Fruit fly (Drosophila melanogaster) whole organism, pupa: Measurements from ENCODE around the gene Socs36E.

Source experiments
- CG10348 ChIP-seq: fragments of 200-800 bp; sonication (Bioruptor generic); IDR thresholded peaks from 2 replicates; pipeline ENCODE4 v1.3.6; 2022; ENCODE audit warnings: missing biosample characterization, missing genetic modification characterization
- CG12605 ChIP-seq: fragments of 200-800 bp; sonication (Bioruptor generic); IDR thresholded peaks from 2 replicates; pipeline ENCODE4 v1.3.6; 2022; ENCODE audit warnings: missing biosample characterization, missing genetic modification characterization
- CG13204 ChIP-seq: fragments of 200-800 bp; sonication (Bioruptor generic); optimal IDR thresholded peaks from 2 replicates; lab custom pipeline; 2018; ENCODE audit warnings: missing biosample characterization, mild to moderate bottlenecking, missing genetic modification characterization, moderate library complexity
- CG14655 ChIP-seq: fragments of 200-800 bp; sonication (Bioruptor generic); optimal IDR thresholded peaks from 3 replicates; lab custom pipeline; 2017; ENCODE audit warnings: mild to moderate bottlenecking, missing biosample characterization, missing genetic modification reagents, missing genetic modification characterization
- CG15710 ChIP-seq: fragments of 200-800 bp; sonication (Bioruptor generic); optimal IDR thresholded peaks from 2 replicates; lab custom pipeline; 2018; ENCODE audit warnings: missing biosample characterization, mild to moderate bottlenecking, missing genetic modification characterization, moderate library complexity
- CG17806 ChIP-seq: fragments of 200-800 bp; sonication (Bioruptor generic); optimal IDR thresholded peaks from 2 replicates; lab custom pipeline; 2018; ENCODE audit warnings: missing biosample characterization, mild to moderate bottlenecking, missing genetic modification characterization, moderate library complexity
- CG32121 ChIP-seq: fragments of 200-800 bp; sonication (Bioruptor generic); IDR thresholded peaks from 2 replicates; pipeline ENCODE4 v1.3.6; 2022; ENCODE audit warnings: missing biosample characterization, missing genetic modification characterization
- CG34367 ChIP-seq: fragments of 200-800 bp; sonication (Bioruptor generic); optimal IDR thresholded peaks from 2 replicates; lab custom pipeline; 2018; ENCODE audit warnings: missing biosample characterization, mild to moderate bottlenecking, missing genetic modification characterization
- CG4496 ChIP-seq: fragments of 200-800 bp; sonication (Bioruptor generic); IDR thresholded peaks from 3 replicates; pipeline ENCODE4 v1.3.6; 2022; ENCODE audit warnings: missing biosample characterization, missing genetic modification characterization
- CG8159 ChIP-seq: fragments of 200-800 bp; sonication (Bioruptor generic); optimal IDR thresholded peaks from 3 replicates; lab custom pipeline; 2018; ENCODE audit warnings: missing biosample characterization, mild to moderate bottlenecking, missing genetic modification characterization, moderate library complexity
- CG8301 ChIP-seq: fragments of 200-800 bp; sonication (Bioruptor generic); optimal IDR thresholded peaks from 2 replicates; lab custom pipeline; 2018; ENCODE audit warnings: missing biosample characterization, mild to moderate bottlenecking, missing genetic modification characterization
- CG9948 ChIP-seq: fragments of 200-800 bp; sonication (Bioruptor generic); optimal IDR thresholded peaks from 2 replicates; lab custom pipeline; 2018; ENCODE audit warnings: missing biosample characterization, mild to moderate bottlenecking, missing genetic modification characterization, moderate library complexity
- D1 ChIP-seq: fragments of 200-800 bp; sonication (Bioruptor generic); optimal IDR thresholded peaks from 2 replicates; lab custom pipeline; 2018; ENCODE audit warnings: missing biosample characterization, mild to moderate bottlenecking, missing genetic modification characterization, moderate library complexity
- EcR ChIP-seq: fragments of 200-800 bp; sonication (Bioruptor generic); optimal IDR thresholded peaks from 3 replicates; lab custom pipeline; 2019; ENCODE audit warnings: missing biosample characterization, missing genetic modification characterization, mild to moderate bottlenecking, moderate library complexity, missing genetic modification reagents
- Ets98B ChIP-seq: fragments of 200-800 bp; sonication (Bioruptor generic); IDR thresholded peaks from 2 replicates; pipeline ENCODE4 v1.3.6; 2022; ENCODE audit warnings: missing biosample characterization, missing genetic modification characterization
- Pif1A ChIP-seq: fragments of 200-800 bp; sonication (Bioruptor generic); optimal IDR thresholded peaks from 3 replicates; lab custom pipeline; 2016; ENCODE audit warnings: missing biosample characterization, missing genetic modification characterization
- Pif1B ChIP-seq: fragments of 200-800 bp; sonication (Bioruptor generic); optimal IDR thresholded peaks from 3 replicates; lab custom pipeline; 2016; ENCODE audit warnings: missing biosample characterization, missing genetic modification characterization
- Snoo ChIP-seq: fragments of 200-800 bp; sonication (Bioruptor generic); optimal IDR thresholded peaks from 3 replicates; lab custom pipeline; 2017; ENCODE audit warnings: missing biosample characterization, mild to moderate bottlenecking, missing genetic modification characterization, inconsistent platforms
- fd96Ca ChIP-seq: fragments of 200-800 bp; sonication (Bioruptor generic); IDR thresholded peaks from 3 replicates; pipeline ENCODE4 v1.3.6; 2022; ENCODE audit warnings: missing biosample characterization, missing genetic modification characterization
- gl ChIP-seq: fragments of 200-800 bp; sonication (Bioruptor generic); optimal IDR thresholded peaks from 2 replicates; lab custom pipeline; 2018; ENCODE audit warnings: missing biosample characterization, mild to moderate bottlenecking, missing genetic modification characterization
- rn ChIP-seq: fragments of 200-800 bp; sonication (Bioruptor generic); IDR thresholded peaks from 2 replicates; pipeline ENCODE4 v1.3.6; 2022; ENCODE audit warnings: missing biosample characterization, missing genetic modification characterization

The Socs36E gene

DNA sequence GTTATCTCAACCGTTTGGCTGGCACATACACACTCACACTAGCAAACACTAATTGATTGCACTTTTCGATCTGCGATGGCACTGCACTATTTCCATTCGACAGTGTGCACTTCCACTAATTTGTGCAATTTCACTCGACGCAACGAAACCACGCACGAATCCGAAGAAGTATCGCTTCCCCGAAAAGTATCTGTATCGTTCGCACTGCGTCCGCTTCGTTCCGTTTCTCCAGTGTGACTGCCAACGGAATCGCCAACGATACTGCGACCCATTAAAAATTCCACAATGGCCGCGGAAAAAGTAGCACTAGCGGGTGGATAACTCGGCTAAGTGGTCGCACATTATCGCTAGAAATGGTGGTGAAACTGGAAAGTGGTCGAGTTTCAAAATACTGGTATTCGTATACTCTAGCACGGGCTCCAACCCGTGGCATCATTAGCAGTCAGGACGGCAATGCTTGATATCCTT, at the start of gene Socs36E:
Gene Socs36E, minus strand, starts transcription at position 246 of the 468 bp plus-strand sequence.
- TF ChIP-seq CG15710 (tag; lab: Kevin White, UChicago) (peak; percentile 1), CG8159 (tag; lab: Kevin White, UChicago) (no peak), CG32121 (peak; percentile 30; the same call in 1 of the 2 replicates), Pif1B (GFP tag; lab: Kevin White, UChicago) (no peak), Ets98B (GFP tag; lab: Robert Waterston, UW) (peak; percentile 44), rn (no peak), CG4496 (GFP tag; lab: Robert Waterston, UW) (0 out of 3 replicates have a peak, but pooled peaks have one; percentile 20), CG12605 (GFP tag; lab: Robert Waterston, UW) (peak; percentile 36; the same call in 1 of the 2 replicates)
- TF ChIP-seq, all 21 proteins: peak for 5

DNA sequence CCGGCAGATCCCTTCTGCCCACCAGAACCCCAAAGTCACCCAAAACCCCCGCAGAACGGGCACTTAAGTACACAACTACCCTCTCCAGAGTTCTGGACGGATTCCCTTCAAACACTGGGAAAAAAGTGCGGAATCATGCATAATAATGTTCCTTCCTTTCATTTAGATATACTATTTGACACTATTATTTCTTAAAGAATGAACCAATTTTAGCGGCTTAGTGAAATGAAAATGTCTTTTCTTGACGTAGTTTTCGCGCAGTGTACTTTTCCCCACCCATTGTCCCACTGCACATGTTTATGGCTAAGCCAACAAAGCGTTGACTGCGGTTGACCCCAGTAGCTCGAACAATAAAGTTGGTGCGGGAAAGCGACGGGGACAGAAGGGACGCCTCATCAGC, 34.5 kb upstream of the Socs36E start:
- TF ChIP-seq CG15710 (tag; lab: Kevin White, UChicago) (no peak), CG4496 (GFP tag; lab: Robert Waterston, UW) (no peak), Pif1A (no peak), EcR (GFP tag; lab: Kevin White, UChicago) (no peak), Pif1B (GFP tag; lab: Kevin White, UChicago) (no peak), gl (tag; lab: Kevin White, UChicago) (no peak), CG8159 (tag; lab: Kevin White, UChicago) (no peak), CG34367 (tag; lab: Kevin White, UChicago) (no peak), CG13204 (GFP tag; lab: Kevin White, UChicago) (no peak), CG17806 (tag; lab: Kevin White, UChicago) (no peak), CG14655 (GFP tag; lab: Kevin White, UChicago) (no peak), CG12605 (GFP tag; lab: Robert Waterston, UW) (no peak), CG8301 (tag; lab: Kevin White, UChicago) (no peak), CG32121 (no peak), Snoo (tag; lab: Kevin White, UChicago) (no peak), rn (no peak), CG9948 (tag; lab: Kevin White, UChicago) (no peak)
- TF ChIP-seq, all 21 proteins: peak for 0

dm6 chr2L:18184648-18185243, 32.5 kb upstream of the Socs36E start, which contains the start of gene Ptp36E:
Gene Ptp36E, minus strand, starts transcription at chr2L:18185007.
- TF ChIP-seq gl (tag; lab: Kevin White, UChicago) (no peak), fd96Ca (GFP tag; lab: Robert Waterston, UW) (peak; percentile 55; the same call in 1 of the 3 replicates), CG17806 (tag; lab: Kevin White, UChicago) (no peak), Ets98B (GFP tag; lab: Robert Waterston, UW) (peak; percentile 73), CG4496 (GFP tag; lab: Robert Waterston, UW) (peak; percentile 81), CG32121 (peak; percentile 81), CG13204 (GFP tag; lab: Kevin White, UChicago) (no peak), CG9948 (tag; lab: Kevin White, UChicago) (no peak), CG8159 (tag; lab: Kevin White, UChicago) (peak; percentile 76), CG8301 (tag; lab: Kevin White, UChicago) (peak; percentile 77), Snoo (tag; lab: Kevin White, UChicago) (no peak), D1 (tag; lab: Kevin White, UChicago) (no peak), rn (no peak), CG34367 (tag; lab: Kevin White, UChicago) (no peak), Pif1B (GFP tag; lab: Kevin White, UChicago) (no peak), CG15710 (tag; lab: Kevin White, UChicago) (peak; percentile 58), CG14655 (GFP tag; lab: Kevin White, UChicago) (peak; percentile 84), CG12605 (GFP tag; lab: Robert Waterston, UW) (peak; percentile 51), EcR (GFP tag; lab: Kevin White, UChicago) (no peak), Pif1A (peak; percentile 24), CG10348 (peak; percentile 48; the same call in 1 of the 2 replicates)

- TF ChIP-seq CG13204 (GFP tag; lab: Kevin White, UChicago) = no peak
- no peak for TF ChIP-seq CG12605 (GFP tag; lab: Robert Waterston, UW)
- no peak for TF ChIP-seq Pif1B (GFP tag; lab: Kevin White, UChicago)
- TF ChIP-seq CG4496 (GFP tag; lab: Robert Waterston, UW) = no peak
- no peak for TF ChIP-seq rn
- TF ChIP-seq CG10348 = no peak
- TF ChIP-seq CG32121 = no peak
- no peak for TF ChIP-seq Pif1A
- no peak for TF ChIP-seq CG14655 (GFP tag; lab: Kevin White, UChicago)
- TF ChIP-seq Ets98B (GFP tag; lab: Robert Waterston, UW) = no peak
Measured at dm6 chr2L:18159172-18159571, 7.0 kb upstream of the Socs36E start, which contains the start of gene JMJD4. Gene JMJD4, minus strand, starts transcription at chr2L:18159272.

DNA sequence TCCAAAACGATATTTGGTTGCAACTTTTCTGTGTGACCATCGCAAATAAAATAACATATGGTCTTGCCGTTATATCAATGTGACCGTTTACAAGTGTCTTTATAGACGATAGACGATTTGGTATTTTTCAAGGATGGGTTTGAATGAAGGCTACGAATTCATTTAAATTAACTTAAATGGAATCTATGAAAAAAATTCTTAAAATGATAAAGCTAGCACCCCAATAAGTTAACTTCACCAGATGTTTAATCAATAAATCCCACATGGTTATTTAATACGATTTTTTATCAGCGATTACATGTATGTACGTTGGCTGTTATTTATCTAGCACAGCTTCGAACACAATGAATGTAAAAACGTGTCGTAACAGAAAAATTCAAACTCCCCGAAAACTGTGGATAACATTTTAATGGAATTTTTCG, 6.4 kb upstream of the Socs36E start:
- TF ChIP-seq CG15710 (tag; lab: Kevin White, UChicago) = no peak
- no peak for TF ChIP-seq CG34367 (tag; lab: Kevin White, UChicago)
- peak; percentile 71 for TF ChIP-seq D1 (tag; lab: Kevin White, UChicago)
- TF ChIP-seq, all 21 proteins: peak for 1

DNA sequence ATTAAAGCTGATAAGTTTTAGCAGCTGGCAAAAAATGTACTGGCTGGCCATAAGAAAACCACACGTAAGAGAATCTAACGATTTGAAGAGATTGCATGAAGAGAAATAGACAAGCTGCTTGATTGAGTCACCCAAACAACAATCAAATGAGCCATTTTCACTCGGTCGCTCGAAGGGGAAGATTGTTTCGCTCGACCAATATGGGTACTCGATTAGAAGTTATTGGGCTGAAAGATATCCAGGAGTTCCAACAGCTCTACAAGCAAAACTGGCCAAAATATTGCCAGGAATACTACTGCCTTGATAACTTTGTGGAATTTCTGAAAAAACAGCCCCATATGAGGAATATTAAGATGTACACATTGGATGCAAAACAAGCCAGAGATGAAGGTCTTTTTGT, 3.7 kb upstream of the Socs36E start, which contains the start of gene CG5783:
Gene CG5783, plus strand, starts transcription at position 167 of the 400 bp plus-strand sequence.
- TF ChIP-seq CG34367 (tag; lab: Kevin White, UChicago) (no peak), CG12605 (GFP tag; lab: Robert Waterston, UW) (no peak), CG17806 (tag; lab: Kevin White, UChicago) (no peak), Pif1B (GFP tag; lab: Kevin White, UChicago) (no peak), CG4496 (GFP tag; lab: Robert Waterston, UW) (no peak), CG10348 (no peak), CG15710 (tag; lab: Kevin White, UChicago) (no peak), gl (tag; lab: Kevin White, UChicago) (no peak), fd96Ca (GFP tag; lab: Robert Waterston, UW) (no peak), Pif1A (no peak), CG8301 (tag; lab: Kevin White, UChicago) (no peak), CG9948 (tag; lab: Kevin White, UChicago) (no peak), EcR (GFP tag; lab: Kevin White, UChicago) (no peak), D1 (tag; lab: Kevin White, UChicago) (no peak), CG32121 (no peak), CG8159 (tag; lab: Kevin White, UChicago) (no peak)
